Fruit fly (Drosophila melanogaster): Measurements from ENCODE around the gene CG15239.

- TF ChIP-seq pan (optimal IDR thresholded peaks at IDR 0.05) = no peak
- TF ChIP-seq EcR (GFP tag; optimal IDR thresholded peaks at IDR 0.05) = no peak
- TF ChIP-seq psq (optimal IDR thresholded peaks at IDR 0.05) = no peak
These were observed 21.5 kb upstream of the CG15239 start for dm6 chrX:3862319-3862919.
